Worm (Caenorhabditis elegans): ENCODE measurements around the gene srv-4.

DNA sequence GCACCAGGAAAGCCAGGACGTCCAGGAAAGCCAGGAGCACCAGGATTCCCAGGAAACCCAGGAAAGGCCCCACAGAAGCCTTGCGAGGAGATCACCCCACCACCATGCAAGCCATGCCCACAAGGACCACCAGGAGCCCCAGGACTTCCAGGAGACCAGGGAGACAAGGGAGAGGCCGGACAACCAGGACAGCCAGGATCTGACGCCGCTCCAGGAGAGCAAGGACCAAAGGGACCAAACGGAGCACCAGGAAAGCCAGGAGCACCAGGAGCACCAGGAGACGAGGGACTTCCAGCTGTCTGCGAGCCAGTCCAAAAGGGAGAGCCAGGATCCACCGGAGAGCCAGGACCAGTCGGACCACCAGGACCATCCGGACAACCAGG lies 52.2 kb downstream of the srv-4 start:
- TF ChIP-seq dpl-1 (GFP tag; optimal IDR thresholded peaks at IDR 0.05) (no peak), tlp-1 (tag; optimal IDR thresholded peaks at IDR 0.05) (no peak), ceh-63 (GFP tag; optimal IDR thresholded peaks at IDR 0.05) (no peak), ztf-11 (tag; optimal IDR thresholded peaks at IDR 0.05) (no peak)
